Fruit fly (Drosophila melanogaster) whole organism, embryonic: ENCODE results near the gene Decay.

Experiments
- Aef1 ChIP-seq: fragments of 200-800 bp; sonication (Bioruptor generic); IDR thresholded peaks from 3 replicates; pipeline ENCODE4 v1.3.6; 2022; ENCODE audit warnings: missing biosample characterization, missing genetic modification characterization
- B-H1 ChIP-seq: fragments of 200-800 bp; sonication (Bioruptor generic); IDR thresholded peaks from 3 replicates; pipeline ENCODE4 v1.3.6; 2022; ENCODE audit warnings: missing biosample characterization, missing genetic modification characterization
- CG10147 ChIP-seq: fragments of 200-800 bp; sonication (Bioruptor generic); optimal IDR thresholded peaks from 2 replicates; lab custom pipeline; 2019; ENCODE audit warnings: missing biosample characterization, mild to moderate bottlenecking, missing genetic modification characterization, moderate library complexity
- CG10321 ChIP-seq: fragments of 200-800 bp; sonication (Bioruptor generic); IDR thresholded peaks from 2 replicates; pipeline ENCODE4 v1.3.6; 2022; ENCODE audit warnings: missing biosample characterization, missing genetic modification characterization
- CG12659 ChIP-seq: fragments of 200-800 bp; sonication (Bioruptor generic); optimal IDR thresholded peaks from 3 replicates; lab custom pipeline; 2017; ENCODE audit warnings: mild to moderate bottlenecking, missing biosample characterization, missing genetic modification reagents, missing genetic modification characterization
- CG12744 ChIP-seq: fragments of 200-800 bp; sonication (Bioruptor generic); optimal IDR thresholded peaks from 2 replicates; lab custom pipeline; 2016; ENCODE audit warnings: missing biosample characterization, missing genetic modification characterization
- CG13424 ChIP-seq: fragments of 200-800 bp; sonication (Bioruptor generic); optimal IDR thresholded peaks from 2 replicates; lab custom pipeline; 2019; ENCODE audit warnings: missing biosample characterization, mild to moderate bottlenecking, missing genetic modification characterization, moderate library complexity
- CG15601 ChIP-seq: fragments of 200-800 bp; sonication (Bioruptor generic); optimal IDR thresholded peaks from 3 replicates; lab custom pipeline; 2019; ENCODE audit warnings: missing biosample characterization, mild to moderate bottlenecking, missing genetic modification characterization, moderate library complexity
- CG1603 ChIP-seq: fragments of 200-800 bp; sonication (Bioruptor generic); optimal IDR thresholded peaks from 2 replicates; lab custom pipeline; 2019; ENCODE audit warnings: missing biosample characterization, mild to moderate bottlenecking, missing genetic modification characterization, moderate library complexity
- CG17328 ChIP-seq: fragments of 200-800 bp; sonication (Bioruptor generic); IDR thresholded peaks from 2 replicates; pipeline ENCODE4 v1.3.6; 2022; ENCODE audit warnings: missing biosample characterization, missing genetic modification characterization
- CG30403 ChIP-seq: fragments of 200-800 bp; sonication (Bioruptor generic); optimal IDR thresholded peaks from 3 replicates; lab custom pipeline; 2016; ENCODE audit warnings: missing biosample characterization, missing genetic modification characterization
- CG31365 ChIP-seq: fragments of 200-800 bp; sonication (Bioruptor generic); optimal IDR thresholded peaks from 2 replicates; lab custom pipeline; 2018; ENCODE audit warnings: missing biosample characterization, mild to moderate bottlenecking, missing genetic modification characterization
- CG34376 ChIP-seq: fragments of 200-800 bp; sonication (Bioruptor generic); optimal IDR thresholded peaks from 2 replicates; lab custom pipeline; 2018; ENCODE audit warnings: missing biosample characterization, mild to moderate bottlenecking, missing genetic modification characterization
- CG3995 ChIP-seq: fragments of 200-800 bp; sonication (Bioruptor generic); optimal IDR thresholded peaks from 3 replicates; lab custom pipeline; 2016; ENCODE audit warnings: missing biosample characterization, missing genetic modification characterization
- CG4282 ChIP-seq: fragments of 200-800 bp; sonication (Bioruptor generic); optimal IDR thresholded peaks from 2 replicates; lab custom pipeline; 2016; ENCODE audit warnings: missing biosample characterization, missing genetic modification characterization
- CG43689 ChIP-seq: fragments of 200-800 bp; sonication (Bioruptor generic); IDR thresholded peaks from 2 replicates; pipeline ENCODE4 v1.3.6; 2022; ENCODE audit warnings: missing biosample characterization, missing genetic modification characterization
- CG4707 ChIP-seq: fragments of 200-800 bp; sonication (Bioruptor generic); optimal IDR thresholded peaks from 2 replicates; lab custom pipeline; 2018; ENCODE audit warnings: missing biosample characterization, mild to moderate bottlenecking, missing genetic modification characterization, moderate library complexity
- CG5180 ChIP-seq: fragments of 200-800 bp; sonication (Bioruptor generic); optimal IDR thresholded peaks from 3 replicates; lab custom pipeline; 2017; ENCODE audit warnings: missing biosample characterization, missing genetic modification characterization, mild to moderate bottlenecking, moderate library complexity, missing genetic modification reagents
- CG6683 ChIP-seq: fragments of 200-800 bp; sonication (Bioruptor generic); optimal IDR thresholded peaks from 2 replicates; lab custom pipeline; 2017; ENCODE audit warnings: missing biosample characterization, mild to moderate bottlenecking, missing genetic modification characterization, missing genetic modification reagents
- CG7271 ChIP-seq: fragments of 200-800 bp; sonication (Bioruptor generic); optimal IDR thresholded peaks from 2 replicates; lab custom pipeline; 2018; ENCODE audit warnings: missing biosample characterization, mild to moderate bottlenecking, missing genetic modification characterization, moderate library complexity
- CG8944 ChIP-seq: fragments of 200-800 bp; sonication (Bioruptor generic); optimal IDR thresholded peaks from 3 replicates; lab custom pipeline; 2016; ENCODE audit warnings: missing biosample characterization, missing genetic modification characterization
- Ets65A ChIP-seq: fragments of 200-800 bp; sonication (Bioruptor generic); peaks from one replicate; lab custom pipeline; 2016; ENCODE audit warnings: missing biosample characterization, missing genetic modification characterization
- GATAe ChIP-seq: fragments of 200-800 bp; sonication (Bioruptor generic); conservative IDR thresholded peaks from 2 replicates; pipeline ENCODE4 v1.3.6; 2022; ENCODE audit warnings: missing biosample characterization, missing genetic modification characterization
- HLH4C ChIP-seq: fragments of 200-800 bp; sonication (Bioruptor generic); IDR thresholded peaks from 3 replicates; pipeline ENCODE4 v1.3.6; 2022; ENCODE audit warnings: missing biosample characterization, missing genetic modification characterization; ENCODE audit not compliant: partially characterized antibody
- Hand ChIP-seq: fragments of 200-800 bp; sonication (Bioruptor generic); optimal IDR thresholded peaks from 2 replicates; lab custom pipeline; 2017; ENCODE audit warnings: mild to moderate bottlenecking, missing biosample characterization, missing genetic modification reagents, missing genetic modification characterization
- HmgD ChIP-seq: fragments of 200-800 bp; sonication (Bioruptor generic); optimal IDR thresholded peaks from 3 replicates; lab custom pipeline; 2016; ENCODE audit warnings: missing biosample characterization, missing genetic modification characterization
- Hmx ChIP-seq: fragments of 200-800 bp; sonication (Bioruptor generic); optimal IDR thresholded peaks from 2 replicates; lab custom pipeline; 2016; ENCODE audit warnings: missing biosample characterization, missing genetic modification characterization
- Hr39 ChIP-seq: fragments of >200 bp; optimal IDR thresholded peaks from 2 replicates; lab custom pipeline; 2017
- Hr78 ChIP-seq, 2 experiments: fragments of 200-800 bp in 1 of 2; fragments of >200 bp in 1 of 2; sonication (Bioruptor generic) in 1 of 2; optimal IDR thresholded peaks; 2 replicates each; lab custom pipeline; 2017 to 2019; ENCODE audit warnings: missing biosample characterization in 2 of 2, missing genetic modification characterization in 2 of 2, mild to moderate bottlenecking in 1 of 2, moderate library complexity in 1 of 2
- Lim3 ChIP-seq: fragments of 200-800 bp; sonication (Bioruptor generic); IDR thresholded peaks from 2 replicates; pipeline ENCODE4 v1.3.6; 2022; ENCODE audit warnings: missing biosample characterization, missing genetic modification characterization
- MTF-1 ChIP-seq: fragments of 200-800 bp; sonication (Bioruptor generic); optimal IDR thresholded peaks from 2 replicates; lab custom pipeline; 2018; ENCODE audit warnings: missing biosample characterization, mild to moderate bottlenecking, missing genetic modification characterization, borderline replicate concordance
- Optix ChIP-seq: fragments of 200-800 bp; sonication (Bioruptor generic); IDR thresholded peaks from 3 replicates; pipeline ENCODE4 v1.3.6; 2022; ENCODE audit warnings: missing biosample characterization, missing genetic modification characterization
- Rx ChIP-seq: fragments of 200-800 bp; sonication (Bioruptor generic); IDR thresholded peaks from 2 replicates; pipeline ENCODE4 v1.3.6; 2022; ENCODE audit warnings: missing biosample characterization, missing genetic modification characterization
- Sox102F ChIP-seq: fragments of 200-800 bp; sonication (Bioruptor generic); optimal IDR thresholded peaks from 2 replicates; lab custom pipeline; 2018; ENCODE audit warnings: missing biosample characterization, mild to moderate bottlenecking, missing genetic modification characterization, moderate library complexity
- Xbp1 ChIP-seq: fragments of 200-800 bp; sonication (Bioruptor generic); optimal IDR thresholded peaks from 3 replicates; lab custom pipeline; 2016; ENCODE audit warnings: missing biosample characterization, mild to moderate bottlenecking, missing genetic modification characterization
- amos ChIP-seq: fragments of 200-800 bp; sonication (Bioruptor generic); IDR thresholded peaks from 2 replicates; pipeline ENCODE4 v1.3.6; 2022; ENCODE audit warnings: missing biosample characterization, missing genetic modification characterization; ENCODE audit not compliant: partially characterized antibody
- ap ChIP-seq: fragments of 200-800 bp; sonication (Bioruptor generic); IDR thresholded peaks from 2 replicates; pipeline ENCODE4 v1.3.6; 2022; ENCODE audit warnings: missing biosample characterization, missing genetic modification characterization
- ase ChIP-seq: fragments of 200-800 bp; sonication (Bioruptor generic); IDR thresholded peaks from 3 replicates; pipeline ENCODE4 v1.3.6; 2022; ENCODE audit warnings: missing biosample characterization, missing genetic modification characterization
- az2 ChIP-seq: fragments of 200-800 bp; sonication (Bioruptor generic); optimal IDR thresholded peaks from 3 replicates; lab custom pipeline; 2016; ENCODE audit warnings: missing biosample characterization, missing genetic modification characterization
- br ChIP-seq: fragments of >200 bp; optimal IDR thresholded peaks from 2 replicates; lab custom pipeline; 2017
- cato ChIP-seq: fragments of 200-800 bp; sonication (Bioruptor generic); optimal IDR thresholded peaks from 2 replicates; lab custom pipeline; 2016; ENCODE audit warnings: missing biosample characterization, missing genetic modification characterization, borderline replicate concordance
- caup ChIP-seq: fragments of 200-800 bp; sonication (Bioruptor generic); optimal IDR thresholded peaks from 3 replicates; lab custom pipeline; 2017; ENCODE audit warnings: missing biosample characterization, mild to moderate bottlenecking, missing genetic modification characterization, moderate library complexity; ENCODE audit not compliant: severe bottlenecking
- dan ChIP-seq: fragments of 200-800 bp; sonication (Bioruptor generic); IDR thresholded peaks from 2 replicates; pipeline ENCODE4 v1.3.6; 2022; ENCODE audit warnings: missing biosample characterization, missing genetic modification characterization
- gcm2 ChIP-seq: fragments of 200-800 bp; sonication (Bioruptor generic); optimal IDR thresholded peaks from 2 replicates; lab custom pipeline; 2016; ENCODE audit warnings: missing biosample characterization, missing genetic modification characterization
- hbn ChIP-seq: fragments of 200-800 bp; sonication (Bioruptor generic); IDR thresholded peaks from 2 replicates; pipeline ENCODE4 v1.3.6; 2022; ENCODE audit warnings: missing biosample characterization, missing genetic modification characterization; ENCODE audit not compliant: partially characterized antibody
- pzg ChIP-seq: fragments of 200-800 bp; sonication (Bioruptor generic); optimal IDR thresholded peaks from 3 replicates; lab custom pipeline; 2018; ENCODE audit warnings: missing biosample characterization, mild to moderate bottlenecking, missing genetic modification characterization, moderate library complexity
- rib ChIP-seq: fragments of 200-800 bp; sonication (Bioruptor generic); IDR thresholded peaks from 2 replicates; pipeline ENCODE4 v1.3.6; 2022; ENCODE audit warnings: missing biosample characterization, missing genetic modification characterization
- salm ChIP-seq: fragments of 200-800 bp; sonication (Bioruptor generic); optimal IDR thresholded peaks from 2 replicates; lab custom pipeline; 2018; ENCODE audit warnings: missing biosample characterization, mild to moderate bottlenecking, missing genetic modification characterization
- schlank ChIP-seq: fragments of 200-800 bp; sonication (Bioruptor generic); optimal IDR thresholded peaks from 2 replicates; lab custom pipeline; 2018; ENCODE audit warnings: missing biosample characterization, mild to moderate bottlenecking, missing genetic modification characterization
- trh ChIP-seq: fragments of 200-800 bp; sonication (Bioruptor generic); optimal IDR thresholded peaks from 2 replicates; lab custom pipeline; 2016; ENCODE audit warnings: missing biosample characterization, missing genetic modification characterization
- ttk ChIP-seq: fragments of 200-800 bp; sonication (Bioruptor generic); IDR thresholded peaks from 2 replicates; pipeline ENCODE4 v2.1.2; 2022; ENCODE audit warnings: missing biosample characterization, missing genetic modification characterization

Gene Decay

DNA sequence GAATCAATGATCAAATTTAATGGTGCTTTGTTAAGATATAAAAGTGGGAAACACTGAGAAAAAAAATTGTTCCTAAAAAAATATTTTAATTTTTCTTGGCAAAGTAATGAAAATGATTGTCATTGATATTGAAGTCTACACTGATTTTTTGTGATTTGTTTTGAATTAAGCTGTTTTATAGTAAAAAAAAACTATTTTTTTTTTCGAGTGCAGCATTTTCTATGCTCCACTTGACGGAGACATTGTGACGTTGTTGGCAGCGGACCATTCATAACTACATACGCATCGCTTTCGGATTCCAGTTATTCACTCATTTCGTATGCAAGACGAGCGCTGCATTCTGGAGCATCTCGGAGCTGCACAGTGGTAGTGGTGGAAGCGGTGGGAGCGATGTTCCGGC is 23.3 kb upstream of the Decay start (continued):
- TF ChIP-seq HLH4C (GFP tag; lab: Robert Waterston, UW) = no peak
- TF ChIP-seq CG10321 (GFP tag; lab: Robert Waterston, UW) = no peak
- no peak for TF ChIP-seq CG12744 (GFP tag; lab: Kevin White, UChicago)
- peak; percentile 47 for TF ChIP-seq Xbp1 (GFP tag; lab: Kevin White, UChicago)
- no peak for TF ChIP-seq hbn
- no peak for TF ChIP-seq Optix (GFP tag; lab: Robert Waterston, UW)
- peak; percentile 81 for TF ChIP-seq CG10147 (GFP tag; lab: Kevin White, UChicago)
- peak; percentile 70 for TF ChIP-seq CG30403 (GFP tag; lab: Kevin White, UChicago)
- no peak for TF ChIP-seq Hr39 (lab: Kevin White, UChicago)
- TF ChIP-seq trh (GFP tag; lab: Kevin White, UChicago) = no peak
- peak; percentile 45 for TF ChIP-seq CG8944 (GFP tag; lab: Kevin White, UChicago)
- TF ChIP-seq CG4707 = no peak
- TF ChIP-seq CG17328 = peak; percentile 93
- no peak for TF ChIP-seq CG34376 (GFP tag; lab: Kevin White, UChicago)
- no peak for TF ChIP-seq pzg (GFP tag; lab: Kevin White, UChicago)
- TF ChIP-seq amos (GFP tag; lab: Robert Waterston, UW) = no peak
- peak; percentile 72 for TF ChIP-seq salm (tag; lab: Kevin White, UChicago)
- peak; percentile 58 for TF ChIP-seq Rx (GFP tag; lab: Robert Waterston, UW)
- peak; percentile 50 for TF ChIP-seq CG1603 (tag; lab: Kevin White, UChicago)
- TF ChIP-seq Ets65A = peak; percentile 81
- no peak for TF ChIP-seq rib
- peak; percentile 60 for TF ChIP-seq CG13424 (tag; lab: Kevin White, UChicago)
- TF ChIP-seq Lim3 (GFP tag; lab: Robert Waterston, UW) = peak; percentile 30; the same call in 1 of the 2 replicates
- no peak for TF ChIP-seq caup (GFP tag; lab: Kevin White, UChicago)
- no peak for TF ChIP-seq dan (GFP tag; lab: Robert Waterston, UW)
- no peak for TF ChIP-seq CG5180 (GFP tag; lab: Kevin White, UChicago)
- no peak for TF ChIP-seq Hmx (GFP tag; lab: Kevin White, UChicago)
- no peak for TF ChIP-seq Hr78 (GFP tag; optimal IDR thresholded peaks at IDR 0.05; lab: Kevin White, UChicago)
- TF ChIP-seq MTF-1 (GFP tag; lab: Kevin White, UChicago) = peak; percentile 78
- peak; percentile 44; the same call in 2 of the 3 replicates for TF ChIP-seq Aef1 (GFP tag; lab: Robert Waterston, UW)
- no peak for TF ChIP-seq CG12659 (GFP tag; lab: Kevin White, UChicago)
- no peak for TF ChIP-seq CG4282 (GFP tag; lab: Kevin White, UChicago)
- TF ChIP-seq CG43689 (GFP tag; lab: Robert Waterston, UW) = 0 out of 2 replicates have a peak, but pooled peaks have one; percentile 41
- TF ChIP-seq ttk (GFP tag; lab: Robert Waterston, UW) = peak; percentile 83
- TF ChIP-seq GATAe (GFP tag; lab: Robert Waterston, UW) = no peak
- no peak for TF ChIP-seq br (lab: Kevin White, UChicago)
- TF ChIP-seq az2 (GFP tag; lab: Kevin White, UChicago) = peak; percentile 44
- TF ChIP-seq CG7271 (tag; lab: Kevin White, UChicago) = no peak
- no peak for TF ChIP-seq CG6683 (GFP tag; lab: Kevin White, UChicago)
- peak; percentile 36 for TF ChIP-seq CG15601 (tag; lab: Kevin White, UChicago)
- no peak for TF ChIP-seq gcm2 (GFP tag; lab: Kevin White, UChicago)
- peak; percentile 73; the same call in 2 of the 3 replicates for TF ChIP-seq ase
- no peak for TF ChIP-seq cato
- peak; percentile 86 for TF ChIP-seq Sox102F (GFP tag; lab: Kevin White, UChicago)
- TF ChIP-seq schlank = no peak
- TF ChIP-seq B-H1 (GFP tag; lab: Robert Waterston, UW) = peak; percentile 67
- no peak for TF ChIP-seq HmgD (GFP tag; lab: Kevin White, UChicago)
- no peak for TF ChIP-seq Hand
- TF ChIP-seq CG31365 = no peak
- peak; percentile 65 for TF ChIP-seq ap (GFP tag; lab: Robert Waterston, UW)
- TF ChIP-seq CG3995 (GFP tag; lab: Kevin White, UChicago) = no peak
